Worm (Caenorhabditis elegans) whole organism, mixed stage, embryonic: ENCODE data around the gene bed-1.
A peak's percentile ranks its signal among the peaks of the same experiment; 100 is the strongest.

ENCODE experiments used
- elt-1 ChIP-seq: sonication (generic microtip); optimal IDR thresholded peaks from 2 replicates; lab custom pipeline; 2017; ENCODE audit warnings: missing genetic modification characterization, mild to moderate bottlenecking, missing compliant biosample characterization, antibody characterized with exemption, moderate library complexity, borderline replicate concordance; ENCODE audit not compliant: insufficient read depth
- elt-3 ChIP-seq: fragments of 150-350 bp; optimal IDR thresholded peaks from 2 replicates; lab custom pipeline; 2014; ENCODE audit warnings: missing biosample characterization, missing genetic modification characterization
- lin-13 ChIP-seq: fragments of 150-350 bp; optimal IDR thresholded peaks from 2 replicates; lab custom pipeline; 2014; ENCODE audit warnings: missing biosample characterization, missing genetic modification characterization
- mab-5 ChIP-seq: fragments of 150-350 bp; optimal IDR thresholded peaks from 2 replicates; lab custom pipeline; 2014; ENCODE audit warnings: missing biosample characterization, missing genetic modification characterization
- mls-2 ChIP-seq: sonication (generic microtip); optimal IDR thresholded peaks from 2 replicates; lab custom pipeline; 2016; ENCODE audit warnings: mild to moderate bottlenecking, missing genetic modification characterization, moderate library complexity, missing compliant biosample characterization
- nhr-12 ChIP-seq: fragments of 150-350 bp; optimal IDR thresholded peaks from 2 replicates; lab custom pipeline; 2014; ENCODE audit warnings: missing biosample characterization, missing genetic modification characterization
- nhr-237 ChIP-seq: fragments of 150-350 bp; optimal IDR thresholded peaks from 2 replicates; lab custom pipeline; 2014; ENCODE audit warnings: missing biosample characterization, missing genetic modification characterization
- nhr-28 ChIP-seq: fragments of 150-350 bp; optimal IDR thresholded peaks from 2 replicates; lab custom pipeline; 2014; ENCODE audit warnings: missing biosample characterization, missing genetic modification characterization
- nhr-76 ChIP-seq: sonication (generic microtip); optimal IDR thresholded peaks from 2 replicates; lab custom pipeline; 2017; ENCODE audit warnings: missing biosample characterization, missing genetic modification characterization
- pha-4 ChIP-seq: fragments of 150-350 bp; optimal IDR thresholded peaks from 2 replicates; lab custom pipeline; 2018; ENCODE audit warnings: missing biosample characterization, missing genetic modification reagents, missing genetic modification characterization
- sem-2 ChIP-seq: fragments of 200-800 bp; sonication (Bioruptor generic); optimal IDR thresholded peaks from 2 replicates; lab custom pipeline; 2018; ENCODE audit warnings: mild to moderate bottlenecking, missing genetic modification characterization, missing compliant biosample characterization
- sptf-1 ChIP-seq: sonication (generic microtip); optimal IDR thresholded peaks from 2 replicates; lab custom pipeline; 2017; ENCODE audit warnings: mild to moderate bottlenecking, missing genetic modification characterization, moderate library complexity, missing compliant biosample characterization
- unc-62 ChIP-seq: fragments of 150-350 bp; optimal IDR thresholded peaks from 2 replicates; lab custom pipeline; 2014; ENCODE audit warnings: missing biosample characterization, missing genetic modification reagents, missing genetic modification characterization
- ztf-11 ChIP-seq: fragments of 150-350 bp; optimal IDR thresholded peaks from 2 replicates; lab custom pipeline; 2014; ENCODE audit warnings: missing biosample characterization, missing genetic modification characterization

DNA sequence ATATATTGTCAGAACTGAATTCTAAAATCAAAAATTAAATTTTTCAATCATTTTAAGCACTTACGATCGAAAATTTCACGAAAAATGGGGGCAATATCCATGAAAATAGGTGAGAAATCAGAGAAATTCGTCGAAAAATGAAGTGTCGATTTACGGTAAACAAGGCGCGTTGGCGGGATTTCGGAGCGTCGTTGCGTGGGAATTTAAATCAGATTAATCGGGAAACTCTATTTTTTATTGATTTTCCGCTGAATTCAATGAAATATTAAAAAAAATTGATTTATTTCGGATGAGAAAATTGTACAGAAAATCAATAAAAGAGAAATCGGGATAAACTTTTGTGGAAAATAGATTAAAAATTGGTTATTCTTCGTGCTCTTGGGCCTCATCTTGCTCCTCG, 5.5 kb downstream of the bed-1 start, which contains the start of gene Y39B6A.13:
- TF ChIP-seq mab-5 (tag; lab: Kevin White, UChicago) (no peak), lin-13 (tag; lab: Kevin White, UChicago) (peak; percentile 3), nhr-237 (no peak), ztf-11 (tag; lab: Kevin White, UChicago) (no peak), nhr-76 (no peak), elt-3 (tag; lab: Kevin White, UChicago) (no peak), nhr-28 (no peak), elt-1 (tag; lab: Kevin White, UChicago) (no peak), sptf-1 (tag; lab: Kevin White, UChicago) (no peak), pha-4 (tag; lab: Kevin White, UChicago) (peak; percentile 12), nhr-12 (tag; lab: Kevin White, UChicago) (no peak), mls-2 (no peak), sem-2 (GFP tag; lab: Kevin White, UChicago) (no peak), unc-62 (GFP tag; lab: Kevin White, UChicago) (no peak)
